Worm (Caenorhabditis elegans): Measurements from ENCODE around the gene ZK1236.9.

ZK1236.9 gene

DNA sequence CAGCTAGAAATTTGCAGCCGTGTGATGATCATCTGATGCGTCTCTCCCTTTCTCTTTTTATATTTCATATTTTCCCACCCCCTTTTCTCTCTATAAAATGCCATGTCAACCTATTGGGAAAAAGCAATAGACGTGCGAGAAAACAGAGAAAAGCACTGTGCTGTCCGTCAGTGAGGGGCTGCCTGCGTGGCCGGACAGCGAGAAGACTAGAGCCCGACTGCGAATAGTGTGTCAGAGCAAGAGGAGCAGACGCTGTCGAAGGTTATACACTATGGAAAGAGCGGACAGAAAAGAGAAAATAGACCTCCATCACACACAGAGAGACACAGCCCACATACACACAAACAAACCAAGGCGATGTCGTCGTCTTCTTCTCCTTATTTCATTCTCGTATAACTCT, 9.9 kb downstream of the ZK1236.9 start:
- no peak for TF ChIP-seq madf-5 (GFP tag; IDR thresholded peaks at IDR 0.05)
- TF ChIP-seq php-3 (GFP tag; IDR thresholded peaks at IDR 0.05), result 0 out of 2 replicates have a peak, but pooled peaks have one; percentile 6
- TF ChIP-seq hlh-30 (tag; optimal IDR thresholded peaks at IDR 0.05; ENCODE audit: insufficient read depth), result peak; percentile 81
- TF ChIP-seq mep-1 (tag; optimal IDR thresholded peaks at IDR 0.05), result peak; percentile 77
- no peak for TF ChIP-seq egl-27 (tag; optimal IDR thresholded peaks at IDR 0.05)
- TF ChIP-seq spr-1 (tag; optimal IDR thresholded peaks at IDR 0.05), result peak; percentile 61
- TF ChIP-seq egl-43 (GFP tag; IDR thresholded peaks at IDR 0.05), result peak; percentile 76
- TF ChIP-seq nhr-6 (tag; optimal IDR thresholded peaks at IDR 0.05), result peak; percentile 40
- peak; percentile 61 for TF ChIP-seq nhr-77 (tag; optimal IDR thresholded peaks at IDR 0.05)
- TF ChIP-seq T26A8.4 (GFP tag; IDR thresholded peaks at IDR 0.05), result peak; percentile 64
- TF ChIP-seq ztf-7 (tag; optimal IDR thresholded peaks at IDR 0.05), result no peak
- TF ChIP-seq dpl-1 (GFP tag; optimal IDR thresholded peaks at IDR 0.05), result peak; percentile 27
- TF ChIP-seq pqm-1 (tag; optimal IDR thresholded peaks at IDR 0.05), result peak; percentile 40
- peak in 1 of 2 experiments; percentile 61 for TF ChIP-seq mdl-1 (tag; optimal IDR thresholded peaks at IDR 0.05)
- TF ChIP-seq hlh-11 (tag; optimal IDR thresholded peaks at IDR 0.05), result peak; percentile 89
- TF ChIP-seq skn-1 (tag; optimal IDR thresholded peaks at IDR 0.05), result no peak
- TF ChIP-seq duxl-1 (tag; optimal IDR thresholded peaks at IDR 0.05; ENCODE audit: poor library complexity), result peak; percentile 74
- peak; percentile 82 for TF ChIP-seq T20F7.1 (GFP tag; optimal IDR thresholded peaks at IDR 0.05)
- TF ChIP-seq lsy-2 (tag; optimal IDR thresholded peaks at IDR 0.05), result peak; percentile 64 to 81
- 0 out of 2 replicates have a peak, but pooled peaks have one; percentile 22 for TF ChIP-seq vab-7 (GFP tag; IDR thresholded peaks at IDR 0.05)
- 0 out of 2 replicates have a peak, but pooled peaks have one; percentile 37 for TF ChIP-seq nhr-41 (GFP tag; IDR thresholded peaks at IDR 0.05)
- TF ChIP-seq nhr-102 (tag; optimal IDR thresholded peaks at IDR 0.05), result peak; percentile 66
- no peak for TF ChIP-seq ceh-82 (tag; optimal IDR thresholded peaks at IDR 0.05)
- peak; percentile 69 for TF ChIP-seq mxl-3 (GFP tag; optimal IDR thresholded peaks at IDR 0.05)
- peak; percentile 58 for TF ChIP-seq pha-4 (GFP tag; IDR thresholded peaks at IDR 0.05)
- TF ChIP-seq pha-4 (tag; optimal IDR thresholded peaks at IDR 0.05), result no peak
- peak; percentile 71; the same call in 1 of the 2 replicates for TF ChIP-seq hmg-1.1 (GFP tag; IDR thresholded peaks at IDR 0.05)
- peak; percentile 42; the same call in 1 of the 2 replicates for TF ChIP-seq set-16 (GFP tag; IDR thresholded peaks at IDR 0.05)
- peak; percentile 97 for TF ChIP-seq aha-1 (tag)
- TF ChIP-seq F37D6.2 (tag; optimal IDR thresholded peaks at IDR 0.05), result peak; percentile 30
- TF ChIP-seq tag-97 (GFP tag; IDR thresholded peaks at IDR 0.05), result no peak
- TF ChIP-seq lir-3 (tag; optimal IDR thresholded peaks at IDR 0.05), result no peak
- TF ChIP-seq mes-2 (tag; optimal IDR thresholded peaks at IDR 0.05; ENCODE audit: poor library complexity, severe bottlenecking), result peak; percentile 79
- peak; percentile 68 for TF ChIP-seq dmd-6 (GFP tag; IDR thresholded peaks at IDR 0.05)
- 0 out of 2 replicates have a peak, but pooled peaks have one; percentile 9 for TF ChIP-seq ceh-20 (GFP tag; IDR thresholded peaks at IDR 0.05)
- peak in 1 of 2 experiments; percentile 66 for TF ChIP-seq daf-16 (GFP tag; optimal IDR thresholded peaks at IDR 0.05)
- peak; percentile 90 for TF ChIP-seq daf-16 (tag; optimal IDR thresholded peaks at IDR 0.05)
- TF ChIP-seq lin-1 (GFP tag; IDR thresholded peaks at IDR 0.05), result 0 out of 2 replicates have a peak, but pooled peaks have one; percentile 31
- peak; percentile 90 for TF ChIP-seq dve-1 (tag; optimal IDR thresholded peaks at IDR 0.05; ENCODE audit: insufficient read depth)
- peak; percentile 87 for TF ChIP-seq nhr-28 (tag; optimal IDR thresholded peaks at IDR 0.05)
- no peak for TF ChIP-seq dmd-8 (GFP tag; IDR thresholded peaks at IDR 0.05)
- peak; percentile 38; the same call in 1 of the 2 replicates for TF ChIP-seq lin-38 (GFP tag; IDR thresholded peaks at IDR 0.05)
- peak; percentile 72 for TF ChIP-seq jun-1 (tag; optimal IDR thresholded peaks at IDR 0.05)
- TF ChIP-seq nhr-42 (GFP tag; IDR thresholded peaks at IDR 0.05), result 0 out of 2 replicates have a peak, but pooled peaks have one; percentile 12
- no peak for TF ChIP-seq zfp-3 (GFP tag; conservative IDR thresholded peaks at IDR 0.05)
- no peak for TF ChIP-seq unc-130 (GFP tag; optimal IDR thresholded peaks at IDR 0.05)
- TF ChIP-seq mdt-29 (GFP tag; IDR thresholded peaks at IDR 0.05), result 0 out of 2 replicates have a peak, but pooled peaks have one; percentile 42
- TF ChIP-seq unc-62 (GFP tag; optimal IDR thresholded peaks at IDR 0.05 in 1 of 2), result peak in 1 of 2 experiments; percentile 97
- TF ChIP-seq unc-62 (tag; optimal IDR thresholded peaks at IDR 0.05), result no peak
- peak; percentile 49; the same call in 1 of the 2 replicates for TF ChIP-seq lim-7 (GFP tag; IDR thresholded peaks at IDR 0.05)
- TF ChIP-seq arid-1 (GFP tag; conservative IDR thresholded peaks at IDR 0.05), result peak; percentile 38; the same call in 1 of the 2 replicates

All from whole organism, L4 larva.